Fruit fly (Drosophila melanogaster) Kc167 (cell line): ENCODE results near the gene Vha100-4.

ENCODE experiments used
- Myc ChIP-seq: fragments of >200 bp; optimal IDR thresholded peaks from 2 replicates; lab custom pipeline; 2017; ENCODE audit warnings: missing external identifiers
- Sin3A ChIP-seq: fragments of >200 bp; optimal IDR thresholded peaks from 2 replicates; lab custom pipeline; 2018; ENCODE audit warnings: missing external identifiers
- h ChIP-seq: fragments of >200 bp; optimal IDR thresholded peaks from 3 replicates; lab custom pipeline; 2018; ENCODE audit warnings: missing external identifiers
- insv ChIP-seq: fragments of >200 bp; optimal IDR thresholded peaks from 3 replicates; lab custom pipeline; 2018; ENCODE audit warnings: missing external identifiers
- psq ChIP-seq: fragments of >200 bp; optimal IDR thresholded peaks from 2 replicates; lab custom pipeline; 2017; ENCODE audit warnings: missing external identifiers
- ttk ChIP-seq: sonication (Bioruptor generic); optimal IDR thresholded peaks from 2 replicates; lab custom pipeline; 2017; ENCODE audit warnings: missing external identifiers

dm6 chr3R:18432905-18433304 is 43.3 kb upstream of the Vha100-4 start:
- TF ChIP-seq h (lab: Kevin White, UChicago) (no peak), ttk (lab: Kevin White, UChicago) (no peak), Sin3A (no peak), insv (lab: Kevin White, UChicago) (no peak), Myc (lab: Kevin White, UChicago) (no peak), psq (lab: Kevin White, UChicago) (no peak)
